Worm (Caenorhabditis elegans) whole organism, L1 larva: ENCODE data around the gene srw-90.

Source experiments
- C34B4.2 ChIP-seq: sonication (generic microtip); optimal IDR thresholded peaks from 2 replicates; lab custom pipeline; 2017; ENCODE audit warnings: mild to moderate bottlenecking, missing genetic modification characterization, missing compliant biosample characterization
- F16B12.6 ChIP-seq: fragments of 150-350 bp; optimal IDR thresholded peaks from 2 replicates; lab custom pipeline; 2014; ENCODE audit warnings: missing biosample characterization, missing genetic modification characterization
- aly-2 ChIP-seq: fragments of 150-350 bp; optimal IDR thresholded peaks from 2 replicates; lab custom pipeline; 2014; ENCODE audit warnings: missing biosample characterization, missing genetic modification characterization
- ceh-8 ChIP-seq: fragments of 200-800 bp; sonication (Bioruptor generic); optimal IDR thresholded peaks from 2 replicates; lab custom pipeline; 2018; ENCODE audit warnings: mild to moderate bottlenecking, missing genetic modification characterization, moderate library complexity, missing compliant biosample characterization
- ceh-82 ChIP-seq, 3 experiments: fragments of 150-350 bp in 1 of 3; sonication (generic microtip) in 2 of 3; optimal IDR thresholded peaks; 2 replicates each; lab custom pipeline; 2014 to 2017; ENCODE audit warnings: missing biosample characterization in 3 of 3, missing genetic modification characterization in 3 of 3
- ces-1 ChIP-seq: fragments of 150-350 bp; optimal IDR thresholded peaks from 2 replicates; lab custom pipeline; 2014; ENCODE audit warnings: missing biosample characterization, missing genetic modification reagents, missing genetic modification characterization
- dsc-1 ChIP-seq: sonication (generic microtip); optimal IDR thresholded peaks from 2 replicates; lab custom pipeline; 2016; ENCODE audit warnings: mild to moderate bottlenecking, missing genetic modification characterization, missing compliant biosample characterization
- efl-1 ChIP-seq, 4 experiments: fragments of 150-350 bp; optimal IDR thresholded peaks in 3 of 4; peaks in 1 of 4; 1 replicate in 1 of 4; 2 replicates in 3 of 4; lab custom pipeline; 2014; ENCODE audit warnings: missing biosample characterization in 2 of 4, missing genetic modification characterization in 2 of 4, missing genetic modification reagents in 2 of 4
- efl-3 ChIP-seq: fragments of 200-800 bp; sonication (Bioruptor generic); optimal IDR thresholded peaks from 2 replicates; lab custom pipeline; 2018; ENCODE audit warnings: mild to moderate bottlenecking, missing genetic modification characterization, missing compliant biosample characterization
- egl-27 ChIP-seq, 2 experiments: fragments of 150-350 bp in 1 of 2; sonication (generic microtip); optimal IDR thresholded peaks; 3 replicates each; lab custom pipeline; 2017 to 2018; ENCODE audit warnings: missing biosample characterization in 2 of 2, missing genetic modification characterization in 2 of 2, missing genetic modification reagents in 2 of 2
- fkh-4 ChIP-seq: sonication (generic microtip); optimal IDR thresholded peaks from 2 replicates; lab custom pipeline; 2016; ENCODE audit warnings: missing compliant biosample characterization, missing genetic modification characterization, borderline replicate concordance
- fkh-8 ChIP-seq: sonication (generic microtip); optimal IDR thresholded peaks from 2 replicates; lab custom pipeline; 2016; ENCODE audit warnings: mild to moderate bottlenecking, missing genetic modification characterization, missing compliant biosample characterization
- fos-1 ChIP-seq: fragments of 150-350 bp; optimal IDR thresholded peaks from 2 replicates; lab custom pipeline; 2014; ENCODE audit warnings: missing biosample characterization, missing genetic modification characterization
- lin-13 ChIP-seq: fragments of 150-350 bp; optimal IDR thresholded peaks from 2 replicates; lab custom pipeline; 2014; ENCODE audit warnings: missing biosample characterization, missing genetic modification reagents, missing genetic modification characterization
- lin-35 ChIP-seq, 2 experiments: fragments of 150-350 bp; optimal IDR thresholded peaks; 2 replicates each; lab custom pipeline; 2014; ENCODE audit warnings: missing biosample characterization in 2 of 2, missing genetic modification characterization in 2 of 2, missing genetic modification reagents in 2 of 2
- mdl-1 ChIP-seq, 2 experiments: fragments of 150-350 bp; optimal IDR thresholded peaks; 2 replicates each; lab custom pipeline; 2014 to 2017; ENCODE audit warnings: missing biosample characterization in 2 of 2, missing genetic modification characterization in 2 of 2, inconsistent platforms in 1 of 2
- mef-2 ChIP-seq: fragments of 150-350 bp; optimal IDR thresholded peaks from 2 replicates; lab custom pipeline; 2014; ENCODE audit warnings: missing biosample characterization, missing genetic modification characterization
- mep-1 ChIP-seq: fragments of 150-350 bp; optimal IDR thresholded peaks from 2 replicates; lab custom pipeline; 2014; ENCODE audit warnings: missing biosample characterization, missing genetic modification characterization
- nhr-11 ChIP-seq: fragments of 150-350 bp; optimal IDR thresholded peaks from 2 replicates; lab custom pipeline; 2014; ENCODE audit warnings: missing biosample characterization, missing genetic modification characterization
- nhr-12 ChIP-seq: sonication (generic microtip); optimal IDR thresholded peaks from 2 replicates; lab custom pipeline; 2017; ENCODE audit warnings: missing biosample characterization, missing genetic modification characterization
- nhr-19 ChIP-seq: fragments of 200-800 bp; sonication (Bioruptor generic); conservative IDR thresholded peaks from 2 replicates; pipeline ENCODE4 v1.3.6; 2022; ENCODE audit warnings: missing genetic modification characterization, missing compliant biosample characterization
- nhr-20 ChIP-seq: sonication (generic microtip); optimal IDR thresholded peaks from 2 replicates; lab custom pipeline; 2016; ENCODE audit warnings: mild to moderate bottlenecking, missing genetic modification characterization, missing compliant biosample characterization
- nhr-28 ChIP-seq: fragments of 150-350 bp; optimal IDR thresholded peaks from 2 replicates; lab custom pipeline; 2014; ENCODE audit warnings: missing biosample characterization, missing genetic modification characterization
- nhr-47 ChIP-seq: sonication (generic microtip); optimal IDR thresholded peaks from 2 replicates; lab custom pipeline; 2016; ENCODE audit warnings: mild to moderate bottlenecking, missing genetic modification characterization, moderate library complexity, missing compliant biosample characterization
- nhr-71 ChIP-seq: sonication (generic microtip); optimal IDR thresholded peaks from 2 replicates; lab custom pipeline; 2016; ENCODE audit warnings: mild to moderate bottlenecking, missing genetic modification characterization, moderate library complexity, missing compliant biosample characterization
- nhr-84 ChIP-seq: sonication (generic microtip); optimal IDR thresholded peaks from 2 replicates; lab custom pipeline; 2017; ENCODE audit warnings: missing biosample characterization, missing genetic modification characterization
- skn-1 ChIP-seq: fragments of 150-350 bp; optimal IDR thresholded peaks from 2 replicates; lab custom pipeline; 2014; ENCODE audit warnings: missing biosample characterization, missing genetic modification characterization
- snpc-4 ChIP-seq: fragments of 150-350 bp; optimal IDR thresholded peaks from 2 replicates; lab custom pipeline; 2014; ENCODE audit warnings: missing biosample characterization, missing genetic modification characterization
- snu-23 ChIP-seq: sonication (generic microtip); optimal IDR thresholded peaks from 2 replicates; lab custom pipeline; 2016; ENCODE audit warnings: missing genetic modification characterization, missing compliant biosample characterization
- sox-4 ChIP-seq: sonication (generic microtip); optimal IDR thresholded peaks from 2 replicates; lab custom pipeline; 2016; ENCODE audit warnings: missing genetic modification characterization, missing compliant biosample characterization
- sptf-1 ChIP-seq: fragments of 150-350 bp; optimal IDR thresholded peaks from 2 replicates; lab custom pipeline; 2014; ENCODE audit warnings: missing biosample characterization, missing genetic modification characterization
- sup-37 ChIP-seq: fragments of 200-800 bp; sonication (Bioruptor generic); optimal IDR thresholded peaks from 2 replicates; lab custom pipeline; 2018; ENCODE audit warnings: mild to moderate bottlenecking, missing genetic modification characterization, missing compliant biosample characterization
- swsn-7 ChIP-seq: sonication (generic microtip); optimal IDR thresholded peaks from 2 replicates; lab custom pipeline; 2016; ENCODE audit warnings: missing genetic modification characterization, missing compliant biosample characterization
- unc-130 ChIP-seq: fragments of 150-350 bp; optimal IDR thresholded peaks from 2 replicates; lab custom pipeline; 2017; ENCODE audit warnings: missing biosample characterization, missing genetic modification characterization, inconsistent platforms
- unc-98 ChIP-seq: fragments of 200-800 bp; sonication (Bioruptor generic); IDR thresholded peaks from 2 replicates; pipeline ENCODE4 v1.3.6; 2022; ENCODE audit warnings: missing genetic modification characterization, missing compliant biosample characterization
- zip-4 ChIP-seq: fragments of 200-800 bp; sonication (Bioruptor generic); optimal IDR thresholded peaks from 2 replicates; lab custom pipeline; 2018; ENCODE audit warnings: mild to moderate bottlenecking, missing genetic modification characterization, moderate library complexity, missing compliant biosample characterization

Gene srw-90

DNA sequence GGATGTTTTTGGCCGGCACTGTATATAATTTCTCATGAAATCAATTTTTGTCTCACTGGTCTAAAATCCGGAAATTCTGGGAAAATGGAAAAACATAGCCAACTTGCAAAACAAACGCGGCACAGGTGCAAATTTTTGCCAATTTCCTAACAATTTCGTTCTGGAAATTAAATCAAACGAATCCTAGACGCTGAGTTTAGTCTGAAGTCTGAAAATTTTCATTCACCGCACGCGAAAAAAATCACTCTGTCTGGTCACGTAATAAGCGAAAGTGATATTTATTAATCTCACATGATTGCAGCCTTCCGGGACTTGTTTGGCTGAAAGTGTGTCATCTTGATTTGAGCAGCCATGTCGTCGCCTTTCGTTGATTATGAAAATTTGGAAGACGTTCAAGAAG, 15.0 kb downstream of the srw-90 start, which contains the start of gene srw-103:
Gene srw-103 (plus strand): TSS at position 301 of the 400 bp plus-strand sequence.
- no peak for TF ChIP-seq fkh-4 (tag; lab: Kevin White, UChicago)
- peak; percentile 7 for TF ChIP-seq fkh-8 (tag; lab: Kevin White, UChicago)
- TF ChIP-seq dsc-1: no peak
- no peak for TF ChIP-seq nhr-11 (tag; lab: Kevin White, UChicago)
- no peak for TF ChIP-seq sup-37 (GFP tag; lab: Kevin White, UChicago)
- no peak for TF ChIP-seq egl-27 (tag; optimal IDR thresholded peaks at IDR 0.05; lab: Kevin White, UChicago)
- no peak for TF ChIP-seq snu-23

DNA sequence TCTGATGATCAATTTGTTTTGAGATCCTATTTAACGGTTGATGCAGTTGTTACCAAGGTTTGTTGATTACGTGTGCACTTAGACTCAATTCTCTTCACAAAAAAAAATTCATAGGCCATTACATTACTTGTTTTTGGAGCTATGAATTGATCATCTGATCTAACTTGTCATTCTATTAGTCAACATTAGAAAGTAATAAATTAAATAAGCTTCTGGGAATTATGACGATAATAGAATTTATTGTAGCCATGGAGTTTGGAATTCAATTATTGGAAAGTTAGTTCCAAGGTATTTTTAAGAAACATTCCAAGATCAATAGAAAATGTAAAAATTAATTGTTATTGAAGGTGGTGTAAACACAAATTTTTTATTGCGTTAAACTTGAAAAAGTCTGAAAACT, 16.4 kb downstream of the srw-90 start:
- TF ChIP-seq unc-130 (no peak), snpc-4 (tag; lab: Kevin White, UChicago) (no peak), lin-35 (GFP tag; optimal IDR thresholded peaks at IDR 0.05; lab: Kevin White, UChicago) (no peak), zip-4 (GFP tag; lab: Kevin White, UChicago) (no peak), sptf-1 (tag; lab: Kevin White, UChicago) (no peak), ceh-8 (GFP tag; lab: Kevin White, UChicago) (peak; percentile 68), nhr-19 (GFP tag; lab: Robert Waterston, UW) (no peak), nhr-71 (tag; lab: Kevin White, UChicago) (peak; percentile 52), F16B12.6 (tag; lab: Kevin White, UChicago) (no peak), sox-4 (tag; lab: Kevin White, UChicago) (no peak), fkh-8 (tag; lab: Kevin White, UChicago) (peak; percentile 60), efl-1 (optimal IDR thresholded peaks at IDR 0.05; lab: Kevin White, UChicago) (no peak), efl-1 (GFP tag; optimal IDR thresholded peaks at IDR 0.05 in 1 of 2; lab: Kevin White, UChicago) (no peak), fos-1 (tag; lab: Kevin White, UChicago) (no peak), efl-3 (GFP tag; lab: Kevin White, UChicago) (no peak), mdl-1 (tag; optimal IDR thresholded peaks at IDR 0.05; lab: Kevin White, UChicago) (no peak), C34B4.2 (no peak), nhr-11 (tag; lab: Kevin White, UChicago) (peak; percentile 13), nhr-28 (tag; lab: Kevin White, UChicago) (no peak), aly-2 (tag; lab: Kevin White, UChicago) (no peak)

DNA sequence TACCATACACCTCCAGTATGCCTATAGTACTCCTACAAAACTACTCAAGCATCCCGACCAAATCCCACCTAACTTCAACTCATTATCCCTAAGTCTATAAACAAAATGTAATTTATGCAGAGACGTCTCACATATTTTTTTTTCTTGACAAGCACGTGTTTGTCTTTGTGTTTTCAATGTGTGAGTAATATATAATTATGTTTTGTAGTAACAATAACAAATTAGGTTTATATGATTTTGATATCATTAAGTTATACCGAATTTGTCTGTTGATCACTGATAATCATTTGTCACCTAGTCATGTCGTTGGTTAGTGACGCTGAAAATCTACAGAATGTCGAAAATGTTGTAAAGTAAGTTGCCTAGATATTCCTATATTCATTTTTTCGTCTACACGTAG, 18.1 kb downstream of the srw-90 start, which contains the start of gene srw-102:
Gene srw-102 (plus strand): TSS at position 301 of the 400 bp plus-strand sequence.
- TF ChIP-seq ceh-8 (GFP tag; lab: Kevin White, UChicago) (peak; percentile 81), efl-3 (GFP tag; lab: Kevin White, UChicago) (no peak), nhr-47 (tag; lab: Kevin White, UChicago) (peak; percentile 21)

DNA sequence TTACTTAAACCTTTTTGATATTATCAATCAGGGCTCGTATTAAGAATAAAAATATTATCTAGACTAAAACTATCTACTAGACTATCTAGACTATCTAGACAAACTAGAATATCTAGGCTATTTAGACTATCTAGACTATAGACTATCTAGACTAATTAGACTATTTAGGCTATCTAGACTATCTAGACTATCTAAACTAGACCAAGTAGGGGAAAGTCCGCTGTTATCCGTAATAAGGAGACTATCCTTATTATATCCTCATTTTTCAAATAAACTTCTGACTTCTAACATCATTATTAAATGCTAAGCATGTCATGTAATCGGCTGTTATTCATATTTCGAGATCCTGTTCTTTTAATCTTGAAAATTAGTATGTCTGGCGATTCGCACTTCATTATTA, 20.1 kb downstream of the srw-90 start, which contains the start of gene srw-101:
Gene srw-101 (plus strand): TSS at position 301 of the 400 bp plus-strand sequence.
- no peak for TF ChIP-seq dsc-1
- no peak for TF ChIP-seq skn-1
- no peak for TF ChIP-seq nhr-12 (tag; lab: Kevin White, UChicago)
- TF ChIP-seq snu-23: no peak
- no peak for TF ChIP-seq mep-1 (tag; lab: Kevin White, UChicago)
- TF ChIP-seq ceh-82 (tag; optimal IDR thresholded peaks at IDR 0.05; lab: Kevin White, UChicago): no peak
- TF ChIP-seq swsn-7 (tag; lab: Kevin White, UChicago): no peak
- TF ChIP-seq lin-13 (GFP tag; lab: Kevin White, UChicago): no peak
- TF ChIP-seq ces-1 (GFP tag; lab: Kevin White, UChicago): no peak
- TF ChIP-seq efl-3 (GFP tag; lab: Kevin White, UChicago): no peak
- no peak for TF ChIP-seq nhr-20 (tag; lab: Kevin White, UChicago)
- no peak for TF ChIP-seq fkh-8 (tag; lab: Kevin White, UChicago)
- no peak for TF ChIP-seq unc-98 (GFP tag; lab: Robert Waterston, UW)
- no peak for TF ChIP-seq nhr-84 (tag; lab: Kevin White, UChicago)
- no peak for TF ChIP-seq mef-2
